Worm (Caenorhabditis elegans): Measurements from ENCODE around the gene pcs-1.

The pcs-1 gene

ce11 chrII:11617715-11618114 lies 40.2 kb upstream of the pcs-1 start (continued):
- TF ChIP-seq lim-7 (GFP tag; IDR thresholded peaks at IDR 0.05) (no peak), ctbp-1 (GFP tag; IDR thresholded peaks at IDR 0.05) (no peak), F49E8.2 (tag; optimal IDR thresholded peaks at IDR 0.05; ENCODE audit: borderline replicate concordance) (no peak), nhr-111 (GFP tag; optimal IDR thresholded peaks at IDR 0.05) (no peak), zfp-3 (GFP tag; conservative IDR thresholded peaks at IDR 0.05) (no peak), spr-3 (GFP tag; optimal IDR thresholded peaks at IDR 0.05) (no peak), aha-1 (tag) (no peak), zip-2 (tag; optimal IDR thresholded peaks at IDR 0.05) (no peak), jun-1 (tag; optimal IDR thresholded peaks at IDR 0.05) (no peak), unc-39 (tag; optimal IDR thresholded peaks at IDR 0.05) (no peak), ceh-20 (GFP tag; IDR thresholded peaks at IDR 0.05) (no peak), hlh-30 (tag; optimal IDR thresholded peaks at IDR 0.05; ENCODE audit: insufficient read depth) (peak; percentile 78), sdz-12 (GFP tag; optimal IDR thresholded peaks at IDR 0.05) (no peak), gei-8 (GFP tag; optimal IDR thresholded peaks at IDR 0.05) (no peak), hif-1 (tag; optimal IDR thresholded peaks at IDR 0.05) (no peak), set-16 (GFP tag; IDR thresholded peaks at IDR 0.05) (no peak), fos-1 (tag; optimal IDR thresholded peaks at IDR 0.05) (no peak), dmd-6 (GFP tag; IDR thresholded peaks at IDR 0.05) (peak; percentile 16; the same call in 1 of the 2 replicates), ceh-32 (tag; optimal IDR thresholded peaks at IDR 0.05; ENCODE audit: poor library complexity) (no peak), F37D6.2 (tag; optimal IDR thresholded peaks at IDR 0.05) (no peak), dpl-1 (GFP tag; optimal IDR thresholded peaks at IDR 0.05) (no peak), cey-2 (tag; optimal IDR thresholded peaks at IDR 0.05; ENCODE audit: borderline replicate concordance, insufficient read depth) (no peak), php-3 (GFP tag; IDR thresholded peaks at IDR 0.05) (no peak), zfp-2 (tag; optimal IDR thresholded peaks at IDR 0.05) (no peak), Y5F2A.4 (GFP tag; optimal IDR thresholded peaks at IDR 0.05) (no peak), nhr-77 (tag; optimal IDR thresholded peaks at IDR 0.05) (peak; percentile 42), ceh-82 (tag; optimal IDR thresholded peaks at IDR 0.05) (no peak), snpc-4 (tag; optimal IDR thresholded peaks at IDR 0.05) (no peak), Y75B8A.6 (GFP tag; IDR thresholded peaks at IDR 0.05) (no peak), ceh-62 (tag; optimal IDR thresholded peaks at IDR 0.05) (no peak), lin-38 (GFP tag; IDR thresholded peaks at IDR 0.05) (peak; percentile 29; the same call in 1 of the 2 replicates)

- peak in 1 of 2 experiments; percentile 97 for TF ChIP-seq unc-62 (GFP tag; optimal IDR thresholded peaks at IDR 0.05 in 1 of 2)
- no peak for TF ChIP-seq unc-62 (tag; optimal IDR thresholded peaks at IDR 0.05)
- TF ChIP-seq snpc-1.2 (GFP tag; IDR thresholded peaks at IDR 0.05): 0 out of 2 replicates have a peak, but pooled peaks have one; percentile 32
- peak; percentile 25 for TF ChIP-seq aha-1 (tag)
- no peak for TF ChIP-seq lin-29 (GFP tag; IDR thresholded peaks at IDR 0.05)
Observed at ce11 chrII:11616333-11616942, 38.9 kb upstream of the pcs-1 start.

ce11 chrII:11614103-11614857 lies 36.7 kb upstream of the pcs-1 start:
- TF ChIP-seq rbr-2 (tag; optimal IDR thresholded peaks at IDR 0.05) (peak; percentile 12), nhr-102 (tag; optimal IDR thresholded peaks at IDR 0.05) (peak; percentile 57), F26F4.8 (GFP tag; conservative IDR thresholded peaks at IDR 0.05) (no peak), dmd-8 (GFP tag; IDR thresholded peaks at IDR 0.05) (no peak), lin-13 (GFP tag; optimal IDR thresholded peaks at IDR 0.05) (no peak), T26A8.4 (GFP tag; IDR thresholded peaks at IDR 0.05) (peak; percentile 50; the same call in 1 of the 2 replicates), nhr-77 (tag; optimal IDR thresholded peaks at IDR 0.05) (peak; percentile 38), nhr-10 (tag; optimal IDR thresholded peaks at IDR 0.05) (peak; percentile 28), php-3 (GFP tag; IDR thresholded peaks at IDR 0.05) (no peak), snpc-1.2 (GFP tag; IDR thresholded peaks at IDR 0.05) (no peak), mes-2 (tag; optimal IDR thresholded peaks at IDR 0.05; ENCODE audit: poor library complexity, severe bottlenecking) (peak; percentile 21), jun-1 (tag; optimal IDR thresholded peaks at IDR 0.05) (no peak), ama-1 (optimal IDR thresholded peaks at IDR 0.05) (peak; percentile 54), dve-1 (tag; optimal IDR thresholded peaks at IDR 0.05; ENCODE audit: insufficient read depth) (peak; percentile 5), madf-9 (GFP tag; conservative IDR thresholded peaks at IDR 0.05) (no peak), daf-16 (GFP tag; optimal IDR thresholded peaks at IDR 0.05) (peak in 1 of 2 experiments; percentile 60), daf-16 (tag; optimal IDR thresholded peaks at IDR 0.05) (peak; percentile 18), ceh-20 (GFP tag; IDR thresholded peaks at IDR 0.05) (no peak)
